Fruit fly (Drosophila melanogaster) whole organism, embryonic: Measurements from ENCODE around the gene CG8034.

ENCODE experiments used
- CG11695 ChIP-seq: fragments of 200-800 bp; sonication (Bioruptor generic); IDR thresholded peaks from 3 replicates; pipeline ENCODE4 v1.3.6; 2022; ENCODE audit warnings: missing biosample characterization, missing genetic modification characterization
- CG18011 ChIP-seq: fragments of 200-800 bp; sonication (Bioruptor generic); optimal IDR thresholded peaks from 2 replicates; lab custom pipeline; 2017; ENCODE audit warnings: missing biosample characterization, missing genetic modification characterization, mild to moderate bottlenecking, moderate library complexity, missing genotype
- CG18619 ChIP-seq: fragments of 200-800 bp; sonication (Bioruptor generic); optimal IDR thresholded peaks from 3 replicates; lab custom pipeline; 2017; ENCODE audit warnings: missing biosample characterization, mild to moderate bottlenecking, missing genetic modification characterization
- CG7372 ChIP-seq: fragments of 200-800 bp; sonication (Bioruptor generic); IDR thresholded peaks from 2 replicates; pipeline ENCODE4 v1.3.6; 2022; ENCODE audit warnings: missing biosample characterization, missing genetic modification characterization
- NK7.1 ChIP-seq: fragments of 200-800 bp; sonication (Bioruptor generic); optimal IDR thresholded peaks from 3 replicates; lab custom pipeline; 2016; ENCODE audit warnings: missing biosample characterization, missing genetic modification characterization
- Nf-YB ChIP-seq: fragments of 200-800 bp; sonication (Bioruptor generic); optimal IDR thresholded peaks from 3 replicates; lab custom pipeline; 2019; ENCODE audit warnings: missing biosample characterization, mild to moderate bottlenecking, missing genetic modification characterization, moderate library complexity
- dmrt99B ChIP-seq: fragments of 200-800 bp; sonication (Bioruptor generic); optimal IDR thresholded peaks from 2 replicates; lab custom pipeline; 2018; ENCODE audit warnings: missing biosample characterization, mild to moderate bottlenecking, missing genetic modification characterization, moderate library complexity
- onecut ChIP-seq: fragments of 200-800 bp; sonication (Bioruptor generic); IDR thresholded peaks from 2 replicates; pipeline ENCODE4 v1.3.6; 2022; ENCODE audit warnings: missing biosample characterization, missing genetic modification characterization
- sima ChIP-seq: fragments of 200-800 bp; sonication (Bioruptor generic); optimal IDR thresholded peaks from 2 replicates; lab custom pipeline; 2016; ENCODE audit warnings: missing biosample characterization, missing genetic modification characterization
- twi ChIP-seq: fragments of 200-800 bp; optimal IDR thresholded peaks from 2 replicates; lab custom pipeline; 2019; ENCODE audit warnings: missing biosample characterization, mild to moderate bottlenecking, missing genetic modification characterization, moderate library complexity

DNA sequence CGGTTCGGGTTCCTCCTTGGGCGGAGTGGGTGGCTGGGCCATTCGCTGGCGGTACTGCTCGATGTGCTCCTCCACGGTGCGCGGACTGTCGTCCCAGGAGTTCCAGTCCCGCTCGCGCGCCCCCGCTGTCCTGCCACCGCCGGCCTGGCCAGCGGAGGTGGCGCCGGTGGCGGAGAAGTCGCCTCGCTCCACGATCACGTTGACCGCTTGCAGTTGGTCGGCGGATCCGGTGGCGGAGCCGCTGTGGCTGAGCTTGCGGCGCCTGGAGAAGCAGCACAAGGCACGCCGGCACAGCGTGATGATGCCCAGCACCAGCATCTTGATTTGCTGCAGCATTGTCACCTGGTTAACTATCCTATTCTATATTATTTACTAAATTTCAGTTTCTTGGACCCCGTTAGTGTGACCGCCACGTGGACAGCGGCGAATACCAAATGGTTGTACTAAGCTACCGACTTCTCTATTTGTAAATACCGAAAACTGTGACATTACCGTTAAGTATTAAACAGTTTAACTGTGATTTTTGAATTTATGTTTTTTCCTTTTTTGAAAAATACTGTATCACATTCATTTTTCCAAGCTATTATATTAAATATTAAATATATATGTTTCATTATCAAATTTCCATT lies 21.4 kb downstream of the CG8034 start, which contains the start of the genes CG32537 and CG32536:
- no peak for TF ChIP-seq Nf-YB
- no peak for TF ChIP-seq CG18619
- no peak for TF ChIP-seq dmrt99B (tag; lab: Kevin White, UChicago)
- no peak for TF ChIP-seq CG7372 (GFP tag; lab: Robert Waterston, UW)
- no peak for TF ChIP-seq CG11695 (GFP tag; lab: Robert Waterston, UW)
- TF ChIP-seq CG18011 (GFP tag; lab: Kevin White, UChicago), result no peak
- no peak for TF ChIP-seq twi
- no peak for TF ChIP-seq sima (GFP tag; lab: Kevin White, UChicago)
- no peak for TF ChIP-seq onecut (GFP tag; lab: Robert Waterston, UW)
- TF ChIP-seq NK7.1 (GFP tag; lab: Kevin White, UChicago), result no peak
